Worm (Caenorhabditis elegans) whole organism, young adult: ENCODE measurements around the gene cutl-11.

ENCODE experiments used
- F10E7.11 ChIP-seq: sonication (generic microtip); optimal IDR thresholded peaks from 2 replicates; lab custom pipeline; 2017; ENCODE audit warnings: mild to moderate bottlenecking, missing genetic modification characterization, moderate library complexity, missing compliant biosample characterization
- F52B5.7 ChIP-seq: sonication (generic microtip); optimal IDR thresholded peaks from 2 replicates; lab custom pipeline; 2016; ENCODE audit warnings: mild to moderate bottlenecking, missing genetic modification characterization, missing compliant biosample characterization
- Y67H2A.10 ChIP-seq: fragments of 200-800 bp; sonication (Bioruptor generic); conservative IDR thresholded peaks from 2 replicates; pipeline ENCODE4 v1.3.6; 2022; ENCODE audit warnings: missing genetic modification reagents, missing genetic modification characterization, missing compliant biosample characterization
- aptf-3 ChIP-seq: fragments of 200-800 bp; sonication (Bioruptor generic); IDR thresholded peaks from 2 replicates; pipeline ENCODE4 v1.3.6; 2022; ENCODE audit warnings: missing genetic modification characterization, missing compliant biosample characterization
- chd-7 ChIP-seq: sonication (generic microtip); optimal IDR thresholded peaks from 2 replicates; lab custom pipeline; 2016; ENCODE audit warnings: mild to moderate bottlenecking, missing genetic modification characterization, moderate library complexity, missing compliant biosample characterization
- dox-1 ChIP-seq: fragments of 200-800 bp; sonication (Bioruptor generic); IDR thresholded peaks from 2 replicates; pipeline ENCODE4 v1.3.6; 2022; ENCODE audit warnings: missing genetic modification reagents, missing genetic modification characterization, missing compliant biosample characterization
- lin-26 ChIP-seq: fragments of 200-800 bp; sonication (Bioruptor generic); IDR thresholded peaks from 2 replicates; pipeline ENCODE4 v1.3.6; 2022; ENCODE audit warnings: missing genetic modification reagents, missing genetic modification characterization, missing compliant biosample characterization
- pbrm-1 ChIP-seq: fragments of 200-800 bp; sonication (Bioruptor generic); IDR thresholded peaks from 2 replicates; pipeline ENCODE4 v1.3.6; 2022; ENCODE audit warnings: missing genetic modification reagents, missing genetic modification characterization, missing compliant biosample characterization

cutl-11 gene

DNA sequence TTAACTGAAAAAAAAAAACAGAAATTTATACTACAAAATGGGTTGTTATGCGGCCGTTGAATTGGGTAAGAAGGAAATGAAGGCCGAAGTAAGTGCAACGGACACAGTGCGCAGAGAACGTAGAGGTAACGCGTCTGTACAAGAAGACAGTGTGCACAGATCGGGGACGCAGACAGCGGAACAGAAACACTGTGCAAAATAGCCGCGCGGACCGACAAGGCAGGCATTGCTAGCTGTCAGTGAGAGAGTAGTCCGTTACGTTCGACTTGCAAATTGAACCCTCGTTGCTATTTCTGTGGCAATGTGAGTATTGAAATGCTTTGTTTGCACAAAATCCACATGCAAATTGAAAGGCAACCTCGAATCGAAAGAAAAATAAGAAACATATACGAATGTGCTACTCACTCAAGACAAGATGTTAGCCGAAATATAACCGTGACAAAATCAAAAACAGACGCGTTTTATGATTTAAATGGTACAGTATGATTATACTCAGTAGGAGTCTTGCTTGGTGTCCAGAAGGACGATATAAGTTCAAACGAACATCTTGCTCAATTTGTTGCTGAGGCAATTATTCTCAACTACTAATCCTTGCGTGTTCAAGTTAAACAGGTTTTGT is 50.1 kb downstream of the cutl-11 start:
- no peak for TF ChIP-seq dox-1 (GFP tag; lab: Robert Waterston, UW)
- TF ChIP-seq aptf-3 (GFP tag; lab: Robert Waterston, UW): 0 out of 2 replicates have a peak, but pooled peaks have one; percentile 23
- TF ChIP-seq lin-26 (GFP tag; lab: Robert Waterston, UW): 0 out of 2 replicates have a peak, but pooled peaks have one; percentile 33

DNA sequence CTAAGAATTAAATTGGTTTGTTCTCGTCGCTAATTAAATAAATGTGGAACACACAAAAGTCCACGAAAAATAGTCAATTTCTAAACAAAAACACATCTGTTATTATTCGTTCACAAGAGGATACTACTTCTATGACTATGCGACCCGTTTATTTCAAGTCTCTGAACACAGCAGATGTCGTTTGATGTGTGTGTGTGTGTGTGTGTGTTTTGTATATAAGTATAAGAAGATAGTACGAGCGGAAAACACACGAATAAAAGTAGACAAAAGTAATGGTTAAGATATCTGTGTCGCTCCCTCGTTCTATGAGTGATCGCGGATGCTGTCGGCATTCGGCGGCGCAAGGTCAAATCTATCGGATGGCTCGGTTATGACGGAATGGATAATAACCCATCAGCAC is 51.8 kb downstream of the cutl-11 start:
- no peak for TF ChIP-seq pbrm-1 (GFP tag; lab: Robert Waterston, UW)
- no peak for TF ChIP-seq Y67H2A.10 (GFP tag; lab: Robert Waterston, UW)
- no peak for TF ChIP-seq chd-7
- TF ChIP-seq F52B5.7 (tag; lab: Kevin White, UChicago): no peak
- TF ChIP-seq F10E7.11 (tag; lab: Kevin White, UChicago): no peak
